Worm (Caenorhabditis elegans): ENCODE data around the gene msrp-6.

DNA sequence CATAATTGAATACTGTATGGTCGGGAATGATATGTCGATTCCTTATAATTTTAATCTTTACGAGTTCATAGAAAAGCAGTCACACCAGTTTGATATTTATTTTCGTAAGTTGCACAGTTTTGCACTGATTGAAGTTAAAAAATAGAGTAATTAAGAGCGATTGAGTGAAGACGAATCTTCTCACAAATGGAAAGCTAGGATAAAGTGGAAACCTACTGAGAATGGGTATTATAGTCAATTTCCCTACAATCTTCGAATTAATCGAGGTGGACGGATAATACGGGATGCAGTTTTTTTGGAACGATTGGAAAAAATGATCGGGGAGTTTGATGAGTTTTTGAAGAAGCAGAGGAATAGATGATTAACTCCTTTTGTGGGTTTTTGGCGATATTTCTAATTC, 21.7 kb downstream of the msrp-6 start, which contains the start of gene F22E5.23:
- TF ChIP-seq nfya-1 (tag; optimal IDR thresholded peaks at IDR 0.05) (no peak), elt-2 (tag; optimal IDR thresholded peaks at IDR 0.05) (no peak), pha-4 (tag; optimal IDR thresholded peaks at IDR 0.05) (no peak), Y22D7AL.16 (tag; optimal IDR thresholded peaks at IDR 0.05) (no peak), pqm-1 (tag; optimal IDR thresholded peaks at IDR 0.05) (no peak), rnt-1 (tag; optimal IDR thresholded peaks at IDR 0.05) (no peak), ama-1 (optimal IDR thresholded peaks at IDR 0.05) (no peak), syd-9 (tag; optimal IDR thresholded peaks at IDR 0.05) (no peak), lin-11 (tag; optimal IDR thresholded peaks at IDR 0.05) (no peak)

Measured in whole organism, late embryonic.